Fruit fly (Drosophila melanogaster) whole organism, embryonic: ENCODE results near the gene CG42488.

ENCODE experiments used
- CG6175 ChIP-seq: fragments of 200-800 bp; sonication (Bioruptor generic); IDR thresholded peaks from 3 replicates; pipeline ENCODE4 v1.3.6; 2022; ENCODE audit warnings: missing biosample characterization, missing genetic modification characterization
- HHEX ChIP-seq: fragments of 200-800 bp; sonication (Bioruptor generic); optimal IDR thresholded peaks from 3 replicates; lab custom pipeline; 2017; ENCODE audit warnings: missing biosample characterization, mild to moderate bottlenecking, missing genetic modification characterization, missing genetic modification reagents

- TF ChIP-seq CG6175 (no peak), HHEX (GFP tag; lab: Kevin White, UChicago) (no peak)
Observed at dm6 chr3R:25448737-25449136, 34.2 kb upstream of the CG42488 start.
